Worm (Caenorhabditis elegans): ENCODE data around the gene C11D2.3.

C11D2.3 gene

DNA sequence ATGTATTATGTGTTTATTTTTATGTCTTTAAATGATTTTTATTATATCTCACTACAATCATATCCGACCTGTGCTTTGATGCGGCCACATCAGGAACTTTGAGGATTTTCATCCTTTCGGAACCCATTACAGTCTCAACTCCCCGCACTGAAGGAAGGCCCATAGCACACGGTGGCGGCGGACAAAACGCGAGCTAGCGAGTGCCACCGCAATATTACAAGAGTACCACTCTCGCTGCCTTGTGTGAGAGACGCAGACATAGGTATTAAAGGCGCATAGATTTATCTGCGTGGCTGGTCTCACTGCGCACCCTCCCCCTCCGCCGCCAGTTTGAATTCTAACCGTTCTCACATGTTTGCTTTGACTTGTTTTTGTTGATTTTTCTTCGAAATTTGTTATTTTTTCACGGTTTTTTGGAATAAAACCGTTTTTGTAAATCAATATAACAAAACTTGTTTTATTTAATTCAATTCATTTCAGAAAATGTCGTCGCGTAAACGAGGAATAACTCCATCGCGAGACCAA lies 33.8 kb upstream of the C11D2.3 start, which contains the start of gene zen-4 (continued):
- TF ChIP-seq dpl-1 (GFP tag; optimal IDR thresholded peaks at IDR 0.05) (peak; percentile 36), duxl-1 (tag; optimal IDR thresholded peaks at IDR 0.05; ENCODE audit: poor library complexity) (peak; percentile 51), spr-3 (GFP tag; optimal IDR thresholded peaks at IDR 0.05) (peak; percentile 30), mdt-29 (GFP tag; IDR thresholded peaks at IDR 0.05) (peak; percentile 90), Y5F2A.4 (GFP tag; optimal IDR thresholded peaks at IDR 0.05) (no peak), zip-11 (GFP tag; IDR thresholded peaks at IDR 0.05) (no peak), rbr-2 (tag; optimal IDR thresholded peaks at IDR 0.05) (peak; percentile 20), egl-27 (tag; optimal IDR thresholded peaks at IDR 0.05) (no peak), nhr-6 (tag; optimal IDR thresholded peaks at IDR 0.05) (peak; percentile 58), fos-1 (tag; optimal IDR thresholded peaks at IDR 0.05) (no peak), Y48G9A.11 (GFP tag; IDR thresholded peaks at IDR 0.05) (peak; percentile 92), lim-7 (GFP tag; IDR thresholded peaks at IDR 0.05) (no peak), ceh-62 (tag; optimal IDR thresholded peaks at IDR 0.05) (no peak), hif-1 (tag; optimal IDR thresholded peaks at IDR 0.05) (no peak), F10B5.3 (tag; optimal IDR thresholded peaks at IDR 0.05) (peak; percentile 9), saeg-2 (GFP tag; IDR thresholded peaks at IDR 0.05) (0 out of 2 replicates have a peak, but pooled peaks have one; percentile 24), nhr-237 (tag; optimal IDR thresholded peaks at IDR 0.05) (no peak), unc-39 (tag; optimal IDR thresholded peaks at IDR 0.05) (no peak), zag-1 (tag; optimal IDR thresholded peaks at IDR 0.05) (no peak), lin-13 (GFP tag; optimal IDR thresholded peaks at IDR 0.05) (peak; percentile 88), lir-3 (tag; optimal IDR thresholded peaks at IDR 0.05) (no peak), ceh-44 (GFP tag; IDR thresholded peaks at IDR 0.05) (peak; percentile 78; the same call in 1 of the 2 replicates), set-16 (GFP tag; IDR thresholded peaks at IDR 0.05) (no peak), hlh-30 (tag; optimal IDR thresholded peaks at IDR 0.05; ENCODE audit: insufficient read depth) (no peak), attf-4 (tag; optimal IDR thresholded peaks at IDR 0.05) (no peak), jun-1 (tag; optimal IDR thresholded peaks at IDR 0.05) (no peak), mxl-3 (GFP tag; optimal IDR thresholded peaks at IDR 0.05) (no peak), spr-1 (tag; optimal IDR thresholded peaks at IDR 0.05) (peak; percentile 53), mes-2 (tag; optimal IDR thresholded peaks at IDR 0.05; ENCODE audit: poor library complexity, severe bottlenecking) (peak; percentile 79), ceh-28 (tag; optimal IDR thresholded peaks at IDR 0.05) (no peak), ztf-7 (tag; optimal IDR thresholded peaks at IDR 0.05) (no peak), unc-62 (GFP tag; optimal IDR thresholded peaks at IDR 0.05 in 1 of 2) (peak in 1 of 2 experiments; percentile 89), unc-62 (tag; optimal IDR thresholded peaks at IDR 0.05) (no peak), nhr-48 (tag; optimal IDR thresholded peaks at IDR 0.05) (peak; percentile 19), F26F4.8 (GFP tag; conservative IDR thresholded peaks at IDR 0.05) (no peak), nhr-77 (tag; optimal IDR thresholded peaks at IDR 0.05) (no peak), F37D6.2 (tag; optimal IDR thresholded peaks at IDR 0.05) (no peak), F44E2.7 (GFP tag; IDR thresholded peaks at IDR 0.05) (no peak), pqm-1 (tag; optimal IDR thresholded peaks at IDR 0.05) (no peak), daf-12 (tag; optimal IDR thresholded peaks at IDR 0.05) (no peak), lin-29 (GFP tag; IDR thresholded peaks at IDR 0.05) (no peak), nhr-76 (tag; optimal IDR thresholded peaks at IDR 0.05) (no peak), skn-1 (tag; optimal IDR thresholded peaks at IDR 0.05) (no peak), Y105C5A.15 (GFP tag; IDR thresholded peaks at IDR 0.05) (no peak), mdl-1 (tag; optimal IDR thresholded peaks at IDR 0.05) (no peak), aha-1 (tag) (no peak), nhr-42 (GFP tag; IDR thresholded peaks at IDR 0.05) (no peak), cey-2 (tag; optimal IDR thresholded peaks at IDR 0.05; ENCODE audit: borderline replicate concordance, insufficient read depth) (no peak), aly-2 (tag; optimal IDR thresholded peaks at IDR 0.05) (no peak), daf-16 (GFP tag; optimal IDR thresholded peaks at IDR 0.05) (peak in 1 of 2 experiments; percentile 52), daf-16 (tag; optimal IDR thresholded peaks at IDR 0.05) (peak; percentile 22), madf-9 (GFP tag; conservative IDR thresholded peaks at IDR 0.05) (no peak), fkh-10 (GFP tag; optimal IDR thresholded peaks at IDR 0.05) (no peak)

Measured in whole organism, L4 larva.